Fruit fly (Drosophila melanogaster) whole organism, pupa: ENCODE results near the gene RpL37A.

Experiments used
- CG10348 ChIP-seq: fragments of 200-800 bp; sonication (Bioruptor generic); IDR thresholded peaks from 2 replicates; pipeline ENCODE4 v1.3.6; 2022; ENCODE audit warnings: missing biosample characterization, missing genetic modification characterization
- CG12605 ChIP-seq: fragments of 200-800 bp; sonication (Bioruptor generic); IDR thresholded peaks from 2 replicates; pipeline ENCODE4 v1.3.6; 2022; ENCODE audit warnings: missing biosample characterization, missing genetic modification characterization
- CG13204 ChIP-seq: fragments of 200-800 bp; sonication (Bioruptor generic); optimal IDR thresholded peaks from 2 replicates; lab custom pipeline; 2018; ENCODE audit warnings: missing biosample characterization, mild to moderate bottlenecking, missing genetic modification characterization, moderate library complexity
- CG14655 ChIP-seq: fragments of 200-800 bp; sonication (Bioruptor generic); optimal IDR thresholded peaks from 3 replicates; lab custom pipeline; 2017; ENCODE audit warnings: mild to moderate bottlenecking, missing biosample characterization, missing genetic modification reagents, missing genetic modification characterization
- CG15710 ChIP-seq: fragments of 200-800 bp; sonication (Bioruptor generic); optimal IDR thresholded peaks from 2 replicates; lab custom pipeline; 2018; ENCODE audit warnings: missing biosample characterization, mild to moderate bottlenecking, missing genetic modification characterization, moderate library complexity
- CG17806 ChIP-seq: fragments of 200-800 bp; sonication (Bioruptor generic); optimal IDR thresholded peaks from 2 replicates; lab custom pipeline; 2018; ENCODE audit warnings: missing biosample characterization, mild to moderate bottlenecking, missing genetic modification characterization, moderate library complexity
- CG32121 ChIP-seq: fragments of 200-800 bp; sonication (Bioruptor generic); IDR thresholded peaks from 2 replicates; pipeline ENCODE4 v1.3.6; 2022; ENCODE audit warnings: missing biosample characterization, missing genetic modification characterization
- CG34367 ChIP-seq: fragments of 200-800 bp; sonication (Bioruptor generic); optimal IDR thresholded peaks from 2 replicates; lab custom pipeline; 2018; ENCODE audit warnings: missing biosample characterization, mild to moderate bottlenecking, missing genetic modification characterization
- CG4496 ChIP-seq: fragments of 200-800 bp; sonication (Bioruptor generic); IDR thresholded peaks from 3 replicates; pipeline ENCODE4 v1.3.6; 2022; ENCODE audit warnings: missing biosample characterization, missing genetic modification characterization
- CG8159 ChIP-seq: fragments of 200-800 bp; sonication (Bioruptor generic); optimal IDR thresholded peaks from 3 replicates; lab custom pipeline; 2018; ENCODE audit warnings: missing biosample characterization, mild to moderate bottlenecking, missing genetic modification characterization, moderate library complexity
- CG8301 ChIP-seq: fragments of 200-800 bp; sonication (Bioruptor generic); optimal IDR thresholded peaks from 2 replicates; lab custom pipeline; 2018; ENCODE audit warnings: missing biosample characterization, mild to moderate bottlenecking, missing genetic modification characterization
- CG9948 ChIP-seq: fragments of 200-800 bp; sonication (Bioruptor generic); optimal IDR thresholded peaks from 2 replicates; lab custom pipeline; 2018; ENCODE audit warnings: missing biosample characterization, mild to moderate bottlenecking, missing genetic modification characterization, moderate library complexity
- D1 ChIP-seq: fragments of 200-800 bp; sonication (Bioruptor generic); optimal IDR thresholded peaks from 2 replicates; lab custom pipeline; 2018; ENCODE audit warnings: missing biosample characterization, mild to moderate bottlenecking, missing genetic modification characterization, moderate library complexity
- EcR ChIP-seq: fragments of 200-800 bp; sonication (Bioruptor generic); optimal IDR thresholded peaks from 3 replicates; lab custom pipeline; 2019; ENCODE audit warnings: missing biosample characterization, missing genetic modification characterization, mild to moderate bottlenecking, moderate library complexity, missing genetic modification reagents
- Ets98B ChIP-seq: fragments of 200-800 bp; sonication (Bioruptor generic); IDR thresholded peaks from 2 replicates; pipeline ENCODE4 v1.3.6; 2022; ENCODE audit warnings: missing biosample characterization, missing genetic modification characterization
- Pif1A ChIP-seq: fragments of 200-800 bp; sonication (Bioruptor generic); optimal IDR thresholded peaks from 3 replicates; lab custom pipeline; 2016; ENCODE audit warnings: missing biosample characterization, missing genetic modification characterization
- Pif1B ChIP-seq: fragments of 200-800 bp; sonication (Bioruptor generic); optimal IDR thresholded peaks from 3 replicates; lab custom pipeline; 2016; ENCODE audit warnings: missing biosample characterization, missing genetic modification characterization
- Snoo ChIP-seq: fragments of 200-800 bp; sonication (Bioruptor generic); optimal IDR thresholded peaks from 3 replicates; lab custom pipeline; 2017; ENCODE audit warnings: missing biosample characterization, mild to moderate bottlenecking, missing genetic modification characterization, inconsistent platforms
- fd96Ca ChIP-seq: fragments of 200-800 bp; sonication (Bioruptor generic); IDR thresholded peaks from 3 replicates; pipeline ENCODE4 v1.3.6; 2022; ENCODE audit warnings: missing biosample characterization, missing genetic modification characterization
- gl ChIP-seq: fragments of 200-800 bp; sonication (Bioruptor generic); optimal IDR thresholded peaks from 2 replicates; lab custom pipeline; 2018; ENCODE audit warnings: missing biosample characterization, mild to moderate bottlenecking, missing genetic modification characterization
- rn ChIP-seq: fragments of 200-800 bp; sonication (Bioruptor generic); IDR thresholded peaks from 2 replicates; pipeline ENCODE4 v1.3.6; 2022; ENCODE audit warnings: missing biosample characterization, missing genetic modification characterization

The RpL37A gene

DNA sequence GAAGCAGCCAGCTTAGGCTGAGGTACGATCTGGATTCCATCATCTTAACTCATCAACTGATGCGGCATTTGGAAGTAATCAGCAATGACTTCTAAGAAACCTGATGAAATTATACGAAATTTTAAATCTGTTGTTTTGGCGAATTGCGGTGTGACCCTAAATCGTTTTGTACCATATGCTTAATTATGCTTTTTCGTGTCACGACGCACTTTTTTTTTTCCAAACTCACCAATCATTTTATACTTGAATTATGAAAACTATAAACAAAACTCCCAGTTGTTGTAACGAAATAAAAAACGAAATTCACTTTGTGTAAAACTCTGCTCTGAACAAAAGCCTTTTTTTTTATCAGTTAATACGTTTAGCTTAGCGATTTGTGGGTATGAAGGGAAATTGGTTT is 12.7 kb upstream of the RpL37A start, which contains the start of gene Nepl3:
Gene Nepl3 (minus strand): TSS at position 155 of the 400 bp plus-strand sequence.
- TF ChIP-seq CG12605 = no peak
- no peak for TF ChIP-seq CG15710 (tag; lab: Kevin White, UChicago)
- TF ChIP-seq CG32121 (GFP tag; lab: Robert Waterston, UW) = no peak
- no peak for TF ChIP-seq CG8159
- no peak for TF ChIP-seq Ets98B
- no peak for TF ChIP-seq CG8301 (tag; lab: Kevin White, UChicago)
- TF ChIP-seq Pif1B = no peak
- TF ChIP-seq EcR (GFP tag; lab: Kevin White, UChicago) = no peak
- TF ChIP-seq CG9948 (tag; lab: Kevin White, UChicago) = no peak

DNA sequence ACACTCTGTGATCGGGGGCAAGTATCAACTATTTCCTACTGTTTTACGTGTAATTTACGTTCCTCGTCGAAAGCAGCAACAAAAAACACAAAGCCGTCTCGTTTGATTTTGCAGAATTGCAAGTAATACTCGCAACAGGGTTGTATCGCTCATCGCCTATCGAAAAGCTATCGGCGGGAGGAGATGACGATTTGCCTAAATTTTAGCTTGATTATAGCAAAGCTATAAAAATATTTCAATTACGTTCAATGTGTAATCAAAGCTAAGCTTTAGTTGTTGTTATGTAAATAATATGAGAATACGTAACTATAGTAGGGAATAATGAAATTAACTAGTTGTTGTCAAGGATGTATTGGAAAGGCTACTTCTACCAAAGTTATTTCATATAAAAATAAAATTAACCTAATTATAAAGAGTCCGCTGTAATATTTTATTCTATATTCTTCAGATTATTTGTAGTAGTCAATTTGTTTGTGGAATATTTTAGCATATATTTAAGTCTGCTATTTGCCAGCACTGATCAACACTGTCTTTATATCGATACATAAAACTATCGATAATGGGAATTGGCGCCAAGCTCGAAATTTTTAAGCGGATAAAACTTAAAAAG is 11.0 kb upstream of the RpL37A start, which contains the start of gene Rpn11:
Gene Rpn11 (minus strand): TSS at position 146 of the 610 bp plus-strand sequence.
- TF ChIP-seq Pif1B = no peak
- TF ChIP-seq CG17806 (tag; lab: Kevin White, UChicago) = peak; percentile 31
- TF ChIP-seq fd96Ca = no peak
- TF ChIP-seq CG8301 (tag; lab: Kevin White, UChicago) = peak; percentile 39
- peak; percentile 49 for TF ChIP-seq Snoo
- TF ChIP-seq CG34367 (tag; lab: Kevin White, UChicago) = peak; percentile 43
- peak; percentile 62 for TF ChIP-seq CG8159
- no peak for TF ChIP-seq gl (tag; lab: Kevin White, UChicago)
- TF ChIP-seq Pif1A (GFP tag; lab: Kevin White, UChicago) = no peak
- peak; percentile 40; the same call in 1 of the 3 replicates for TF ChIP-seq CG4496 (GFP tag; lab: Robert Waterston, UW)
- no peak for TF ChIP-seq EcR (GFP tag; lab: Kevin White, UChicago)
- peak; percentile 41 for TF ChIP-seq CG9948 (tag; lab: Kevin White, UChicago)
- no peak for TF ChIP-seq CG14655
- TF ChIP-seq CG15710 (tag; lab: Kevin White, UChicago) = peak; percentile 52

DNA sequence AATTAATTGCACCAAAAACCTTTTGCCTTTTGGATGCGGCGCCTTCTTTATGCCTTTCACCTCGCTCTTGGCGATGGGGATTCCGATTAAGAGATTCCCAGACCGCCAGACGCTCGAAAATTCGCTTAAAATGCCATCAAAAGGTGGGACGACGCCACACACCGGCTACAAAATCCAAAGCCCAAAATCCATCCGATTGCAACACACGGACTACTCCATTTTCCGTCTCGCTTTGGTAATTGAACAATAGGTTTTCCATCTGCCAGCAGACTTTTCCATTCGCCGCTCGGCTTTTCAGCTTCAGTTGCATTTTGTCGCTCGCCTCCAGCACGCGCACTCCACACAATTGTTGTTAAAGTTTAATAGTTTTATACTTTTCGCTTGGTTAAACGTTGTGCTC is 10.2 kb upstream of the RpL37A start, which contains the start of gene qtc:
Gene qtc (plus strand): TSS at position 301 of the 400 bp plus-strand sequence.
- TF ChIP-seq CG15710 (tag; lab: Kevin White, UChicago) (no peak), CG34367 (tag; lab: Kevin White, UChicago) (no peak), CG8159 (no peak), CG10348 (GFP tag; lab: Robert Waterston, UW) (no peak)

DNA sequence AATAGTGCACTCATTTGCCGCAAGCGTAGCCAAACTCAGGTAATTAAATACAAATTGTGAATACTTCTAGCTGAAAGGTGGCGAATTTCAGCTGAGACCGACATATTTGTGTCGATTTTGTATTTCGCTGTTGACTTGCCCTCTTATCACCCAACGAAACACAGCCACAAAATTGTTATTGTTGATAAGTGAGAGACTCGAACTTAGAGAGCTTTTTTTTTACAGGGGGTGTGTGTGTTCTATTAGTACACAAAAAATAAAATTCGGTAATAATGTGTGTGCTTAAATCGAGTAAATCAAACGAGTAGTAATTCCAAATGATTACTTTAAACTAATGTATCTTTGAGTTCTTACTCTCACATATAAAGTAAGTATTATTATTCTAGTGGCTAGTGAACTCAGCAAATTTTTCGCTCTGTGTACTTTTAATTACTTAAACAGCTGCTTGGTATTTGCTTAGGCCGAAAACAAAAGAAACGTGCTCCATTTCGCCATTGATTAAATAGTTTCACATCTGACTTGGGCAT is 9.7 kb upstream of the RpL37A start:
- TF ChIP-seq CG15710 (tag; lab: Kevin White, UChicago) = no peak
- TF ChIP-seq CG4496 (GFP tag; lab: Robert Waterston, UW) = 0 out of 3 replicates have a peak, but pooled peaks have one; percentile 34
- no peak for TF ChIP-seq CG10348 (GFP tag; lab: Robert Waterston, UW)
- TF ChIP-seq Ets98B = 0 out of 2 replicates have a peak, but pooled peaks have one; percentile 15

DNA sequence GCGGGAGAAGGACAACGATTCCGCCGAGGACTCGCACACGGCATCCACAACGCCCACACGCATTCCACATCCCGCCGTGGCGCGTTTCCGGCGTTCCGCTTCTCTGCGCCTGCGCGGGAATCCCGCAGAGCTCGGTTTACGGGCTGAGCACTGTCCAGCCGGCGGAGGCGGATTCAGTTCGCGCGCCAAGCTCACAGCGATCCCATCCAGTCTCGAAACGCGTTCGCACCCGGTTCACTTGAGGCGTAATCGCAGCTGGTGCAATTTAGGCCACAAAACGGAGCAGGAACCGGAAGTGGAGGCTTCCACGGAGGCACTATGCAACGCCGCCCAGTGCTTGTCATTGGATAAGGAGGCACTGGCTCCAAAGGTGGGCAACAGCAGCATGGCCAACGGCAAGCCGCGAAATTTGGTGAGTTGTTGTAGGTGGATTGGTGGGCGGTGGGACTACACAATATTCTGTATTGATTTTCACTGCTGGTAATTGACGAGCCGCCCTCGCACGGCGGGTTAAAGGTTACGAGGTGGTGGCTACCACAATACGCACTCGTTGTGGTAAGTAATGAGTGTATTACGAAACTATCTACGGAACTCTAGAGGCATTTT is 7.9 kb upstream of the RpL37A start:
- TF ChIP-seq CG12605 (no peak), CG8159 (no peak), CG34367 (tag; lab: Kevin White, UChicago) (no peak), Pif1B (no peak), CG32121 (GFP tag; lab: Robert Waterston, UW) (0 out of 2 replicates have a peak, but pooled peaks have one; percentile 9), gl (tag; lab: Kevin White, UChicago) (no peak), Pif1A (GFP tag; lab: Kevin White, UChicago) (no peak)

DNA sequence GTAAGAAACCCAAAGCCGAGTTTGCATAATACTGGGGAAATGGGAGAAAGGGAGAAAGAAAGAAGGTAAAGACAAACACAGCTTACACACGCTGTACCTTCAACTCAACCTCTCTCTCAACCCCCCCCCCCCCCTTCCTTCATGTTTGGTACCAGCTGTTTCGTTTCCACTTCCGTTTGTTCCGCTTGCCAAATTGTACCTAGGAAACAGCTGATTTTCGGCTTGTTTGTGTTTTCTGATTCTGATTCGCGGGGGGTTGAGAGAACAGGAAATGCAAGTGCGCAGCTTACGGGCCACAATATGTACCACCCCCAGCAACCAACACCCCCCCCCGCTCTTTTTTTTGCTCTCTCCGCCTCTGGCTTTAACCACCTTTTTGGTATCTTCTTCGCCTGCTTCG is 6.8 kb upstream of the RpL37A start:
- TF ChIP-seq CG14655 (no peak), EcR (GFP tag; lab: Kevin White, UChicago) (no peak), CG13204 (GFP tag; lab: Kevin White, UChicago) (no peak), CG10348 (GFP tag; lab: Robert Waterston, UW) (no peak)

DNA sequence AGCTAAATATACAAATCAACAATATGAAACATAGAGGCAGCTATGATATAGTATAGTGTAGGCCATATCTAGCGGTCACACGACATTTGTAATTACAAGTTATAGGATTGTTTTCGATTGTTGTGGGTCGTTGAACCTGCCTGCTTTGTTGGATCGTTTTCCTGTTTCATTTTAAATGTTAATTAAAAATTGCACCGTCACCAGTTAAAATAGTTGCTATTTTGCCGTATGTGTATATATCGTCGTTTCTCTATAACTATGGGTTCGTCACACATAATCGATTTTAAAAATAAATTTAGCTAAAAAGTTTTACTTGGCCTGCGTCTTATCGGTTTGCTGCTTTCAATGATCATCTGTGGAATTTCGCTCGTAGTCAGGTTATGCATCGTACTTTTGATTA is 1.6 kb downstream of the RpL37A start:
- TF ChIP-seq CG34367 (tag; lab: Kevin White, UChicago) = no peak
- peak; percentile 34 for TF ChIP-seq EcR (GFP tag; lab: Kevin White, UChicago)

DNA sequence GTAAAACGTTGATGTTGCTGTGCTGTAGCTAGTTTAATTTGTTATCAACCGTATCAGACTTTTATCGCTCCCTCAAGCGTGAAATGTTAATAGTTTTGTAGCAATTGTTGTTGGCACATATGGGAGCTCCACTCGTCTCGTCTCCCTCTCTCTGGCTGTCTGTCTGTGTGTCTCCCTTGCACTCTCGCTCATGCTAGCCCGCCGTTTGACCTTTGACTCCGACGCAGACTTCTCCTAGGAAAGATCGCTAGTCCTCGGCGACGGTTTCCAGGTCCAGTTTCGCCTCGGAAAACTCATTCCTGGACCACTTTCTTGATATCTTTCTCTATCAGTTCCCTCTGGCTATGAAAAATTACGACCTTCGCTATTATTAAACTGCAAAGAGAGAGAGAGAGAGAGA is 8.4 kb downstream of the RpL37A start:
- TF ChIP-seq CG8301 (tag; lab: Kevin White, UChicago) (no peak), rn (GFP tag; lab: Robert Waterston, UW) (no peak), CG10348 (GFP tag; lab: Robert Waterston, UW) (no peak), Snoo (no peak), CG32121 (GFP tag; lab: Robert Waterston, UW) (no peak), EcR (GFP tag; lab: Kevin White, UChicago) (no peak), gl (tag; lab: Kevin White, UChicago) (no peak), Pif1B (no peak), CG13204 (GFP tag; lab: Kevin White, UChicago) (no peak), CG8159 (no peak), CG4496 (GFP tag; lab: Robert Waterston, UW) (no peak), Ets98B (no peak), CG17806 (tag; lab: Kevin White, UChicago) (no peak), D1 (tag; lab: Kevin White, UChicago) (no peak), CG9948 (tag; lab: Kevin White, UChicago) (no peak), CG34367 (tag; lab: Kevin White, UChicago) (no peak)
- TF ChIP-seq, all 21 proteins: peak for 0
